Fruit fly (Drosophila melanogaster): Measurements from ENCODE around the gene CG43056.
A peak's percentile ranks its signal among the peaks of the same experiment; 100 is the strongest.

The CG43056 gene

DNA sequence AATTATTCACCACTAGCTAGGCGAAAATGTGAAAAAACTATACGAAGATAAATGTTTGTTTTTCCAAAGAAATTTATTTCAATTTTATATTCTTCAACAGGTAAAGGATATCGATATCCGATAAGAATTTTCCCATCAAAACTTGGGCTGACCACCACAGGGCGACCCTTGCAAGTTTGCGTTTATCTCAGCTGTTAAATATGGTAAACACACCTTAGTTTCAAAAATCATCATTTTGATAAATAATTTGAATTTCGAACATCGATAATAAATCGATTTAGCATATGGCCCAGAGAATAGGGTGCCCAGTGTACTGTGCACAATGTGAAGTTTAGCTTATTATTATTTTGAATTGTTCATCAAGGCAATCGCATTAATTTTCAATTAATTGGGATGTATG, 25.7 kb downstream of the CG43056 start, which contains the start of the genes CG15443 and Paris (continued):
- TF ChIP-seq CG13624 (GFP tag; optimal IDR thresholded peaks at IDR 0.05) (no peak), grau (tag; optimal IDR thresholded peaks at IDR 0.05) (no peak), CG15696 (tag; optimal IDR thresholded peaks at IDR 0.05) (no peak), shn (GFP tag; optimal IDR thresholded peaks at IDR 0.05) (no peak), CG31388 (GFP tag; optimal IDR thresholded peaks at IDR 0.05) (no peak), cg (GFP tag; optimal IDR thresholded peaks at IDR 0.05) (no peak), sd (tag; optimal IDR thresholded peaks at IDR 0.05) (no peak), CG9215 (GFP tag; IDR thresholded peaks at IDR 0.05) (no peak), CG10209 (GFP tag; optimal IDR thresholded peaks at IDR 0.05) (no peak), Dref (GFP tag; IDR thresholded peaks at IDR 0.05) (peak; percentile 77), kah (GFP tag; optimal IDR thresholded peaks at IDR 0.05) (peak; percentile 50), CG30020 (tag; optimal IDR thresholded peaks at IDR 0.05) (peak; percentile 77), gcm (GFP tag; optimal IDR thresholded peaks at IDR 0.05) (no peak), wdn (GFP tag; IDR thresholded peaks at IDR 0.05) (no peak), chm (GFP tag; IDR thresholded peaks at IDR 0.05) (no peak), B-H2 (GFP tag; optimal IDR thresholded peaks at IDR 0.05) (peak; percentile 36), Lpt (GFP tag; optimal IDR thresholded peaks at IDR 0.05) (no peak), vvl (GFP tag; IDR thresholded peaks at IDR 0.05) (peak; percentile 57), fd3F (GFP tag; optimal IDR thresholded peaks at IDR 0.05) (no peak), Hey (tag; optimal IDR thresholded peaks at IDR 0.05) (no peak), CG3995 (GFP tag; optimal IDR thresholded peaks at IDR 0.05) (no peak), hb (GFP tag; IDR thresholded peaks at IDR 0.05; ENCODE audit: partially characterized antibody) (peak; percentile 99), Side (GFP tag; optimal IDR thresholded peaks at IDR 0.05) (no peak), sr (GFP tag; IDR thresholded peaks at IDR 0.05) (no peak), Myb (GFP tag; optimal IDR thresholded peaks at IDR 0.05) (peak; percentile 29), Fer3 (tag; optimal IDR thresholded peaks at IDR 0.05) (peak; percentile 15), CrebB (tag; optimal IDR thresholded peaks at IDR 0.05) (no peak), sim (GFP tag; IDR thresholded peaks at IDR 0.05) (no peak), CG17802 (tag; optimal IDR thresholded peaks at IDR 0.05) (no peak), CG2889 (GFP tag; IDR thresholded peaks at IDR 0.05) (no peak), zfh1 (GFP tag; IDR thresholded peaks at IDR 0.05) (no peak), mld (GFP tag; IDR thresholded peaks at IDR 0.05; ENCODE audit: partially characterized antibody) (peak; percentile 98), CG4730 (GFP tag; IDR thresholded peaks at IDR 0.05) (no peak), HmgZ (tag; optimal IDR thresholded peaks at IDR 0.05) (peak; percentile 9), CG3407 (GFP tag; optimal IDR thresholded peaks at IDR 0.05) (no peak), Med (GFP tag) (peak; percentile 81), esg (GFP tag; conservative IDR thresholded peaks at IDR 0.05) (no peak), CG4424 (GFP tag; optimal IDR thresholded peaks at IDR 0.05) (no peak), CG12219 (GFP tag; optimal IDR thresholded peaks at IDR 0.05) (no peak), CG9727 (GFP tag; optimal IDR thresholded peaks at IDR 0.05) (no peak), ranshi (GFP tag; IDR thresholded peaks at IDR 0.05) (no peak), BtbVII (GFP tag; optimal IDR thresholded peaks at IDR 0.05) (peak; percentile 17), CG7839 (tag; optimal IDR thresholded peaks at IDR 0.05) (peak; percentile 16), tap (tag; optimal IDR thresholded peaks at IDR 0.05) (no peak), luna (GFP tag; optimal IDR thresholded peaks at IDR 0.05) (no peak), dpn (GFP tag; optimal IDR thresholded peaks at IDR 0.05) (no peak), mam (GFP tag; optimal IDR thresholded peaks at IDR 0.05) (no peak), CG6254 (GFP tag; optimal IDR thresholded peaks at IDR 0.05) (peak; percentile 100), Elba2 (GFP tag; optimal IDR thresholded peaks at IDR 0.05) (no peak), HLH54F (GFP tag; optimal IDR thresholded peaks at IDR 0.05) (no peak), zen2 (GFP tag; IDR thresholded peaks at IDR 0.05; ENCODE audit: partially characterized antibody) (peak; percentile 75; the same call in 2 of the 3 replicates), CG6272 (GFP tag; IDR thresholded peaks at IDR 0.05) (no peak)

Data from whole organism, embryonic.